Worm (Caenorhabditis elegans) whole organism, L4 larva: Measurements from ENCODE around the gene unk-1.

ENCODE experiments used
- F10B5.3 ChIP-seq: sonication (generic microtip); optimal IDR thresholded peaks from 2 replicates; lab custom pipeline; 2016; ENCODE audit warnings: mild to moderate bottlenecking, missing genetic modification characterization, missing compliant biosample characterization
- F26F4.8 ChIP-seq: fragments of 200-800 bp; sonication (Bioruptor generic); conservative IDR thresholded peaks from 2 replicates; pipeline ENCODE4 v1.3.6; 2022; ENCODE audit warnings: missing genetic modification characterization, missing compliant biosample characterization
- F44E2.7 ChIP-seq: fragments of 200-800 bp; sonication (Bioruptor generic); IDR thresholded peaks from 2 replicates; pipeline ENCODE4 v2.1.2; 2022; ENCODE audit warnings: missing genetic modification characterization, missing compliant biosample characterization
- F49E8.2 ChIP-seq: sonication (generic microtip); optimal IDR thresholded peaks from 2 replicates; lab custom pipeline; 2016; ENCODE audit warnings: missing compliant biosample characterization, mild to moderate bottlenecking, missing genetic modification characterization, borderline replicate concordance
- R02D3.7 ChIP-seq: fragments of 150-350 bp; sonication (generic microtip); optimal IDR thresholded peaks from 3 replicates; lab custom pipeline; 2014; ENCODE audit warnings: missing biosample characterization, missing genetic modification characterization
- Y105C5A.15 ChIP-seq: fragments of 200-800 bp; sonication (Bioruptor generic); IDR thresholded peaks from 2 replicates; pipeline ENCODE4 v1.3.6; 2022; ENCODE audit warnings: missing genetic modification characterization, missing compliant biosample characterization
- Y5F2A.4 ChIP-seq: fragments of 200-800 bp; sonication (Bioruptor generic); optimal IDR thresholded peaks from 2 replicates; lab custom pipeline; 2018; ENCODE audit warnings: mild to moderate bottlenecking, missing genetic modification characterization, missing compliant biosample characterization
- Y75B8A.6 ChIP-seq: fragments of 200-800 bp; sonication (Bioruptor generic); IDR thresholded peaks from 2 replicates; pipeline ENCODE4 v1.3.6; 2022; ENCODE audit warnings: missing genetic modification reagents, missing genetic modification characterization, missing compliant biosample characterization
- aha-1 ChIP-seq: fragments of 150-350 bp; peaks from one replicate; lab custom pipeline; 2014; ENCODE audit warnings: missing biosample characterization, missing genetic modification characterization
- ama-1 ChIP-seq: fragments of 150-350 bp; optimal IDR thresholded peaks from 2 replicates; lab custom pipeline; 2014; ENCODE audit warnings: inconsistent platforms, mixed read lengths
- arid-1 ChIP-seq: fragments of 200-800 bp; sonication (Bioruptor generic); conservative IDR thresholded peaks from 2 replicates; pipeline ENCODE4 v1.3.6; 2022; ENCODE audit warnings: missing genetic modification reagents, missing genetic modification characterization, missing compliant biosample characterization
- ceh-20 ChIP-seq: fragments of 200-800 bp; sonication (Bioruptor generic); IDR thresholded peaks from 2 replicates; pipeline ENCODE4 v1.3.6; 2022; ENCODE audit warnings: missing genetic modification reagents, missing genetic modification characterization, missing compliant biosample characterization
- ceh-62 ChIP-seq: sonication (generic microtip); optimal IDR thresholded peaks from 2 replicates; lab custom pipeline; 2017; ENCODE audit warnings: missing biosample characterization, missing genetic modification characterization
- ceh-82 ChIP-seq: sonication (generic microtip); optimal IDR thresholded peaks from 2 replicates; lab custom pipeline; 2017; ENCODE audit warnings: missing biosample characterization, missing genetic modification characterization
- cey-2 ChIP-seq: sonication (generic microtip); optimal IDR thresholded peaks from 3 replicates; lab custom pipeline; 2017; ENCODE audit warnings: missing genetic modification characterization, mild to moderate bottlenecking, missing compliant biosample characterization, antibody characterized with exemption, borderline replicate concordance; ENCODE audit not compliant: insufficient read depth
- daf-16 ChIP-seq, 3 experiments: sonication (generic microtip); optimal IDR thresholded peaks; 2 replicates each; lab custom pipeline; 2016 to 2017; ENCODE audit warnings: missing genetic modification characterization in 3 of 3, missing genetic modification reagents in 3 of 3, mild to moderate bottlenecking in 2 of 3, missing compliant biosample characterization in 2 of 3, missing biosample characterization in 1 of 3, moderate library complexity in 1 of 3
- daf-8 ChIP-seq: fragments of 200-800 bp; sonication (Bioruptor generic); IDR thresholded peaks from 2 replicates; pipeline ENCODE4 v1.3.6; 2022; ENCODE audit warnings: missing genetic modification characterization, missing compliant biosample characterization
- dpl-1 ChIP-seq: fragments of 150-350 bp; optimal IDR thresholded peaks from 2 replicates; lab custom pipeline; 2014; ENCODE audit warnings: missing biosample characterization, missing genetic modification reagents, missing genetic modification characterization
- duxl-1 ChIP-seq: sonication (generic microtip); optimal IDR thresholded peaks from 2 replicates; lab custom pipeline; 2016; ENCODE audit warnings: mild to moderate bottlenecking, missing genetic modification characterization, moderate library complexity, missing compliant biosample characterization; ENCODE audit not compliant: poor library complexity
- dve-1 ChIP-seq: sonication (generic microtip); optimal IDR thresholded peaks from 2 replicates; lab custom pipeline; 2017; ENCODE audit warnings: antibody characterized with exemption, mild to moderate bottlenecking, missing genetic modification characterization, missing compliant biosample characterization; ENCODE audit not compliant: insufficient read depth
- egl-27 ChIP-seq: sonication (generic microtip); optimal IDR thresholded peaks from 3 replicates; lab custom pipeline; 2017; ENCODE audit warnings: missing biosample characterization, missing genetic modification reagents, missing genetic modification characterization
- fkh-10 ChIP-seq: fragments of 150-350 bp; optimal IDR thresholded peaks from 2 replicates; lab custom pipeline; 2014; ENCODE audit warnings: missing biosample characterization, missing genetic modification reagents, missing genetic modification characterization
- fos-1 ChIP-seq: fragments of 150-350 bp; optimal IDR thresholded peaks from 2 replicates; lab custom pipeline; 2014; ENCODE audit warnings: missing biosample characterization, missing genetic modification characterization
- gei-8 ChIP-seq: fragments of 200-800 bp; sonication (Bioruptor generic); optimal IDR thresholded peaks from 2 replicates; lab custom pipeline; 2018; ENCODE audit warnings: mild to moderate bottlenecking, missing genetic modification characterization, missing compliant biosample characterization
- hlh-11 ChIP-seq: fragments of 200-800 bp; sonication (Bioruptor generic); optimal IDR thresholded peaks from 2 replicates; lab custom pipeline; 2018; ENCODE audit warnings: mild to moderate bottlenecking, missing genetic modification characterization, missing compliant biosample characterization
- hmg-1.1 ChIP-seq: fragments of 200-800 bp; sonication (Bioruptor generic); IDR thresholded peaks from 2 replicates; pipeline ENCODE4 v1.3.6; 2022; ENCODE audit warnings: missing genetic modification reagents, missing genetic modification characterization, missing compliant biosample characterization
- lim-7 ChIP-seq: fragments of 200-800 bp; sonication (Bioruptor generic); IDR thresholded peaks from 2 replicates; pipeline ENCODE4 v1.3.6; 2022; ENCODE audit warnings: missing genetic modification characterization, missing compliant biosample characterization
- madf-5 ChIP-seq, 2 experiments: fragments of 200-800 bp; sonication (Bioruptor generic); IDR thresholded peaks; 2 replicates each; pipeline ENCODE4 v1.3.6; 2022; ENCODE audit warnings: missing compliant biosample characterization in 2 of 2, missing genetic modification characterization in 2 of 2
- madf-9 ChIP-seq: fragments of 200-800 bp; sonication (Bioruptor generic); conservative IDR thresholded peaks from 2 replicates; pipeline ENCODE4 v1.3.6; 2022; ENCODE audit warnings: missing genetic modification reagents, missing genetic modification characterization, missing compliant biosample characterization
- mdl-1 ChIP-seq, 2 experiments: fragments of 150-350 bp in 1 of 2; sonication (generic microtip) in 1 of 2; optimal IDR thresholded peaks; 2 replicates each; lab custom pipeline; 2014 to 2017; ENCODE audit warnings: missing biosample characterization in 2 of 2, missing genetic modification characterization in 2 of 2
- mdt-29 ChIP-seq: fragments of 200-800 bp; sonication (Bioruptor generic); IDR thresholded peaks from 2 replicates; pipeline ENCODE4 v1.3.6; 2022; ENCODE audit warnings: missing genetic modification reagents, missing genetic modification characterization, missing compliant biosample characterization
- mes-2 ChIP-seq: sonication (generic microtip); optimal IDR thresholded peaks from 2 replicates; lab custom pipeline; 2016; ENCODE audit warnings: missing genotype, mild to moderate bottlenecking, missing genetic modification characterization, missing compliant biosample characterization; ENCODE audit not compliant: poor library complexity, severe bottlenecking
- mxl-2 ChIP-seq: fragments of 200-800 bp; sonication (Bioruptor generic); conservative IDR thresholded peaks from 2 replicates; pipeline ENCODE4 v1.3.6; 2022; ENCODE audit warnings: missing genetic modification reagents, missing genetic modification characterization, missing compliant biosample characterization
- nhr-10 ChIP-seq: fragments of 150-350 bp; optimal IDR thresholded peaks from 2 replicates; lab custom pipeline; 2014; ENCODE audit warnings: missing biosample characterization, missing genetic modification characterization
- nhr-237 ChIP-seq: sonication (generic microtip); optimal IDR thresholded peaks from 2 replicates; lab custom pipeline; 2017; ENCODE audit warnings: missing biosample characterization, missing genetic modification characterization
- nhr-25 ChIP-seq: sonication (generic microtip); optimal IDR thresholded peaks from 2 replicates; lab custom pipeline; 2017; ENCODE audit warnings: missing genetic modification characterization, mild to moderate bottlenecking, missing compliant biosample characterization, antibody characterized with exemption, moderate library complexity, borderline replicate concordance; ENCODE audit not compliant: insufficient read depth
- nhr-41 ChIP-seq: fragments of 200-800 bp; sonication (Bioruptor generic); IDR thresholded peaks from 2 replicates; pipeline ENCODE4 v1.3.6; 2022; ENCODE audit warnings: missing genetic modification reagents, missing genetic modification characterization, missing compliant biosample characterization
- nhr-48 ChIP-seq: sonication (generic microtip); optimal IDR thresholded peaks from 2 replicates; lab custom pipeline; 2016; ENCODE audit warnings: mild to moderate bottlenecking, missing genetic modification characterization, missing compliant biosample characterization
- nhr-6 ChIP-seq: fragments of 150-350 bp; optimal IDR thresholded peaks from 2 replicates; lab custom pipeline; 2014; ENCODE audit warnings: missing biosample characterization, missing genetic modification characterization
- php-3 ChIP-seq: fragments of 200-800 bp; sonication (Bioruptor generic); IDR thresholded peaks from 2 replicates; pipeline ENCODE4 v1.3.6; 2022; ENCODE audit warnings: missing genetic modification reagents, missing genetic modification characterization, missing compliant biosample characterization
- saeg-2 ChIP-seq: fragments of 200-800 bp; sonication (Bioruptor generic); IDR thresholded peaks from 2 replicates; pipeline ENCODE4 v1.3.6; 2022; ENCODE audit warnings: missing genetic modification reagents, missing genetic modification characterization, missing compliant biosample characterization
- sdz-12 ChIP-seq: fragments of 200-800 bp; sonication (Bioruptor generic); optimal IDR thresholded peaks from 2 replicates; lab custom pipeline; 2018; ENCODE audit warnings: mild to moderate bottlenecking, missing genetic modification characterization, missing compliant biosample characterization
- set-16 ChIP-seq: fragments of 200-800 bp; sonication (Bioruptor generic); IDR thresholded peaks from 2 replicates; pipeline ENCODE4 v1.3.6; 2022; ENCODE audit warnings: missing genetic modification reagents, missing genetic modification characterization, missing compliant biosample characterization
- snpc-1.2 ChIP-seq: fragments of 200-800 bp; sonication (Bioruptor generic); IDR thresholded peaks from 2 replicates; pipeline ENCODE4 v1.3.6; 2022; ENCODE audit warnings: missing genetic modification reagents, missing genetic modification characterization, missing compliant biosample characterization
- snpc-4 ChIP-seq: fragments of 150-350 bp; optimal IDR thresholded peaks from 2 replicates; lab custom pipeline; 2014; ENCODE audit warnings: missing biosample characterization, missing genetic modification characterization
- unc-39 ChIP-seq: sonication (generic microtip); optimal IDR thresholded peaks from 2 replicates; lab custom pipeline; 2017; ENCODE audit warnings: missing biosample characterization, missing genetic modification characterization
- unc-62 ChIP-seq, 3 experiments: fragments of 150-350 bp in 1 of 3; sonication (generic microtip); optimal IDR thresholded peaks in 2 of 3; peaks in 1 of 3; 1 replicate in 1 of 3; 2 replicates in 2 of 3; lab custom pipeline; 2014 to 2017; ENCODE audit warnings: missing biosample characterization in 3 of 3, missing genetic modification characterization in 3 of 3, missing genetic modification reagents in 3 of 3, missing genotype in 1 of 3
- vab-7 ChIP-seq: fragments of 200-800 bp; sonication (Bioruptor generic); IDR thresholded peaks from 2 replicates; pipeline ENCODE4 v1.3.6; 2022; ENCODE audit warnings: missing genetic modification reagents, missing genetic modification characterization, missing compliant biosample characterization
- zfp-2 ChIP-seq: sonication (generic microtip); optimal IDR thresholded peaks from 2 replicates; lab custom pipeline; 2016; ENCODE audit warnings: mild to moderate bottlenecking, missing genetic modification characterization, missing compliant biosample characterization
- ztf-11 ChIP-seq: fragments of 150-350 bp; optimal IDR thresholded peaks from 2 replicates; lab custom pipeline; 2014; ENCODE audit warnings: missing biosample characterization, missing genetic modification characterization

unk-1 gene

ce11 chrX:8069293-8069692, 54.5 kb downstream of the unk-1 start, which contains the start of gene C18A11.1 (continued):
- TF ChIP-seq fos-1 (no peak), F26F4.8 (no peak), vab-7 (no peak), nhr-10 (tag; lab: Kevin White, UChicago) (no peak), cey-2 (tag; lab: Kevin White, UChicago) (no peak), R02D3.7 (no peak), mdl-1 (tag; optimal IDR thresholded peaks at IDR 0.05; lab: Kevin White, UChicago) (peak in 1 of 2 experiments; percentile 13), duxl-1 (tag; lab: Kevin White, UChicago) (no peak), lim-7 (GFP tag; lab: Robert Waterston, UW) (no peak), ztf-11 (tag; lab: Kevin White, UChicago) (no peak), Y105C5A.15 (GFP tag; lab: Robert Waterston, UW) (no peak), nhr-48 (tag; lab: Kevin White, UChicago) (peak; percentile 54), madf-5 (GFP tag; IDR thresholded peaks at IDR 0.05; lab: Robert Waterston, UW) (no peak), egl-27 (tag; lab: Kevin White, UChicago) (no peak), ama-1 (lab: Kevin White, UChicago) (no peak), sdz-12 (GFP tag; lab: Kevin White, UChicago) (no peak), zfp-2 (tag; lab: Kevin White, UChicago) (no peak), Y5F2A.4 (GFP tag; lab: Kevin White, UChicago) (no peak), mes-2 (tag; lab: Kevin White, UChicago) (no peak), dpl-1 (GFP tag; lab: Kevin White, UChicago) (no peak), nhr-25 (no peak), daf-16 (GFP tag; optimal IDR thresholded peaks at IDR 0.05; lab: Kevin White, UChicago) (peak in 1 of 2 experiments; percentile 28), daf-16 (tag; optimal IDR thresholded peaks at IDR 0.05; lab: Kevin White, UChicago) (peak; percentile 96), F44E2.7 (no peak), mxl-2 (GFP tag; lab: Robert Waterston, UW) (no peak), arid-1 (GFP tag; lab: Robert Waterston, UW) (no peak), aha-1 (no peak), F49E8.2 (tag; lab: Kevin White, UChicago) (no peak), nhr-41 (GFP tag; lab: Robert Waterston, UW) (no peak), unc-62 (GFP tag; optimal IDR thresholded peaks at IDR 0.05 in 1 of 2; lab: Kevin White, UChicago) (peak in 1 of 2 experiments; percentile 22), unc-62 (tag; optimal IDR thresholded peaks at IDR 0.05; lab: Kevin White, UChicago) (no peak), ceh-82 (tag; lab: Kevin White, UChicago) (no peak), nhr-6 (tag; lab: Kevin White, UChicago) (no peak), unc-39 (tag; lab: Kevin White, UChicago) (no peak), snpc-1.2 (GFP tag; lab: Robert Waterston, UW) (no peak), daf-8 (GFP tag; lab: Robert Waterston, UW) (no peak), madf-9 (no peak), gei-8 (GFP tag; lab: Kevin White, UChicago) (no peak), php-3 (0 out of 2 replicates have a peak, but pooled peaks have one; percentile 7), saeg-2 (GFP tag; lab: Robert Waterston, UW) (no peak), Y75B8A.6 (GFP tag; lab: Robert Waterston, UW) (no peak), ceh-62 (tag; lab: Kevin White, UChicago) (no peak), ceh-20 (GFP tag; lab: Robert Waterston, UW) (no peak), fkh-10 (no peak), snpc-4 (tag; lab: Kevin White, UChicago) (no peak), nhr-237 (tag; lab: Kevin White, UChicago) (no peak), dve-1 (tag; lab: Kevin White, UChicago) (peak; percentile 75), hlh-11 (tag; lab: Kevin White, UChicago) (peak; percentile 80), set-16 (GFP tag; lab: Robert Waterston, UW) (no peak), hmg-1.1 (no peak), F10B5.3 (tag; lab: Kevin White, UChicago) (no peak), mdt-29 (no peak)
